Worm (Caenorhabditis elegans) whole organism, midembryonic: Measurements from ENCODE around the gene Y38H6A.3.
"Not testable (repeated sequence)": the region's sequence is repeated elsewhere in the genome, so short reads cannot be mapped to it uniquely, and the experiment has no call there.

Experiments used
- T22C8.4 ChIP-seq: fragments of 200-800 bp; sonication (Bioruptor generic); IDR thresholded peaks from 2 replicates; pipeline ENCODE4 v1.3.6; 2022; ENCODE audit warnings: missing genetic modification characterization, missing compliant biosample characterization
- cog-1 ChIP-seq: sonication (generic microtip); optimal IDR thresholded peaks from 2 replicates; lab custom pipeline; 2016; ENCODE audit warnings: missing genetic modification characterization, missing compliant biosample characterization
- flt-1 ChIP-seq: fragments of 200-800 bp; sonication (Bioruptor generic); IDR thresholded peaks from 2 replicates; pipeline ENCODE4 v1.3.6; 2022; ENCODE audit warnings: missing genetic modification characterization, missing compliant biosample characterization
- klf-2 ChIP-seq: fragments of 200-800 bp; sonication (Bioruptor generic); conservative IDR thresholded peaks from 2 replicates; pipeline ENCODE4 v1.3.6; 2022; ENCODE audit warnings: missing genetic modification reagents, missing genetic modification characterization, missing compliant biosample characterization
- med-1 ChIP-seq: sonication (generic microtip); optimal IDR thresholded peaks from 2 replicates; lab custom pipeline; 2017; ENCODE audit warnings: missing genetic modification characterization, mild to moderate bottlenecking, missing compliant biosample characterization, antibody characterized with exemption, missing genetic modification reagents; ENCODE audit not compliant: insufficient read depth
- ref-1 ChIP-seq: fragments of 200-800 bp; sonication (Bioruptor generic); conservative IDR thresholded peaks from 2 replicates; pipeline ENCODE4 v1.3.6; 2022; ENCODE audit warnings: missing genetic modification reagents, missing genetic modification characterization, missing compliant biosample characterization
- tab-1 ChIP-seq: fragments of 200-800 bp; sonication (Bioruptor generic); IDR thresholded peaks from 2 replicates; pipeline ENCODE4 v1.3.6; 2022; ENCODE audit warnings: missing genetic modification characterization, missing compliant biosample characterization
- ztf-23 ChIP-seq: fragments of 200-800 bp; sonication (Bioruptor generic); IDR thresholded peaks from 2 replicates; pipeline ENCODE4 v1.3.6; 2022; ENCODE audit warnings: missing genetic modification reagents, missing genetic modification characterization, missing compliant biosample characterization
- ztf-29 ChIP-seq: fragments of 200-800 bp; sonication (Bioruptor generic); IDR thresholded peaks from 2 replicates; pipeline ENCODE4 v1.3.6; 2022; ENCODE audit warnings: missing genetic modification reagents, missing genetic modification characterization, missing compliant biosample characterization

Gene Y38H6A.3

DNA sequence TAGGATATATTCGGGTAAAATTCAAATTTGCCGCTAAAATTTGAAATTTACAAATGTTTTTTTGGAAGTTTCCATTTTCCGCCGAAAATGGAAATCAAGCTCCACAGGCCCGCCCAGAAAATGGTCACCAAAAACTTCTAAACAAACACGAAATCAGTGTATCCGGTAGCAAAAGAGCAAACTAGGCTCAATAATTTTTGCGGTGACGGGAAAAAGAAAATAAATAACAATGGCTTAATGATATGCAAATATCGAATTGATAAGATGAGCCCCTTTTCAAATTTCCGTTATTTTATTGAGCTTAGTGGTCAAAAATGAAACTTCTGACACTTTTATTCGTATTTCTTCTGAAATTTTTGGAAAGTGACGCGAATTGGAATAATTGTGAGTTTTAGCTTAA lies at the start of gene Y38H6A.3:
Gene Y38H6A.3 (plus strand): TSS at position 301 of the 400 bp plus-strand sequence.
- TF ChIP-seq T22C8.4 (GFP tag; lab: Robert Waterston, UW) (no peak), ztf-23 (GFP tag; lab: Robert Waterston, UW) (no peak), cog-1 (tag; lab: Kevin White, UChicago) (no peak), flt-1 (GFP tag; lab: Robert Waterston, UW) (no peak)

DNA sequence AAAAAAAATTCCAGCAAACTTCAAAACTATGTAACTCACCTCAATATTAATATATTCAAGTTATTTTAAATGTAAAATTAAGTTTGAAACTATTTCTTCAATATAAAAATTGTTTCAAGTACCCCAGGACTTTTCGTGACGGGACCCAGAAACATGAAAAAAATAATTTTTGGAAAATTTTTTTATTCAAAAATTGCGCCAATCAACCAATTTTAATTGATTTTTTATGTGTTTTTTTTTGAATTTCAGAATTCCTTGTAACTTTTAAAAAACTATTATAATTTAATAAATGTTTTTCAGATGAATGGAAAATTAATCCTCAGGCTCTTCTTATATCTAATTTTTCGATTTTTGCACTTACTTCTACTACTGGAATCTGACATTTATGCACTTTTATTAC lies 47.3 kb upstream of the Y38H6A.3 start, which contains the start of gene ZC15.5:
Gene ZC15.5 (plus strand): TSS at position 301 of the 400 bp plus-strand sequence.
- TF ChIP-seq ref-1 (no peak), T22C8.4 (GFP tag; lab: Robert Waterston, UW) (no peak), ztf-23 (GFP tag; lab: Robert Waterston, UW) (no peak), med-1 (GFP tag; lab: Kevin White, UChicago) (no peak), tab-1 (no peak), flt-1 (GFP tag; lab: Robert Waterston, UW) (no peak), klf-2 (no peak), ztf-29 (no peak), cog-1 (tag; lab: Kevin White, UChicago) (no peak)

DNA sequence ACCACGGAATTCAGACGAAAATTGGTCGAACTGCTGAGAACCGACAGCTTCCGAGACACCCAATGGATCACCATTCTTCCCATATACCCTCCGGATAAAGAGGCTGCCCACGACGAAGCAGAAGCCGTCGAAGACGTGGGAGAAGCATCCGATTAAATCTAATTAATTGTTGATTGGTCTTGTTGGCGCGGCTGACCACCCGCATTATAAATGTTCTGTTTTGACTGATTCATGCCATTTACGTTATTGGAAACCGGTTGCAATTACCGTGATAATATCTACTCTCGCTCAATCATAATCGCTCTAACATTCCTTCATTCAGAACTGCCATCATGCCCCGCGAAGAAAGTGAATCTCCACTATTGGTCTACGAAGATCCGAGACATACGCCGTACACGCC lies 41.7 kb upstream of the Y38H6A.3 start, which contains the start of gene ZC15.3:
Gene ZC15.3 (plus strand): TSS at position 301 of the 400 bp plus-strand sequence.
- TF ChIP-seq ztf-23 (GFP tag; lab: Robert Waterston, UW); cog-1 (tag; lab: Kevin White, UChicago); ref-1: not testable (repeated sequence)

DNA sequence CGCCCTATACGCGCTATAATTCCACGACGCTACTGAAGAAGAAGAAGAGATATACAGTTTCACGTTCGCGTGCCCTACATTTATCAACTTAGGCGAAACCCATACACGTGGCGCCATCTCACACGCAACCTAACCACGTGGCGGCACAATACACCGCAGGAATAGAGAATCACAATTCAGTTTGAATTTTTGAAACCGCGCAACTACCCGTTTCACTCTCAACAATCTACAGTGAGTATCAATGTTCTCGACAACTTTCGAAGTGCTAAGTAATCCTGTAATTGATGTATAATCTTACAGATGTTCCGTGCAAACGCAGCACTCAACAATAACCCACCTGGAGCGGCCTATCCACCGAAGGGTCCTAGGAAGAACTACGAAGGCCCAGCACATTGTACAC lies 39.2 kb upstream of the Y38H6A.3 start, which contains the start of gene ZC15.1:
Gene ZC15.1 (plus strand): TSS at position 301 of the 400 bp plus-strand sequence.
- TF ChIP-seq med-1 (GFP tag; lab: Kevin White, UChicago) (no peak), cog-1 (tag; lab: Kevin White, UChicago) (no peak), ref-1 (no peak), flt-1 (GFP tag; lab: Robert Waterston, UW) (no peak), tab-1 (no peak), T22C8.4 (GFP tag; lab: Robert Waterston, UW) (no peak), ztf-23 (GFP tag; lab: Robert Waterston, UW) (no peak), klf-2 (no peak), ztf-29 (no peak)

DNA sequence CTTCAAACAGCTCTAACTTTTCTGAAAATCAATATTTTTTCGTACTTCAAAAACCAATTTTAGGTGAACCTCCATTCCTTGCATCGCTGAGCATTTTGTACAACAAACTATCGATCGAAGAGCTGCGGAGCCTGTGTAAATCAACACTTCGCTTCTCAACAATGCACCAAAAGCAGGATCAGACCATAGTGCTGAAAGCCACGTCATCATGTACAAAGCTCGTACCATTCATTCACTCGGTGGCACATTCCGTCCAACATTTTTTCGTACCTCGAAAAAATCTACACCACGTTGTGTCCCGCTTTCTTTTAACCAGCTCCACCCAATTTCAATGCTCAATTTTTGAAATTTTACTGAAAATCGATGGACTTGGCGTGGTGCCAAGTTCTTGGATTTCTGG lies 34.4 kb upstream of the Y38H6A.3 start, which contains the start of gene ZC15.10:
Gene ZC15.10 (plus strand): TSS at position 162 of the 400 bp plus-strand sequence.
- TF ChIP-seq ztf-23 (GFP tag; lab: Robert Waterston, UW) (no peak), cog-1 (tag; lab: Kevin White, UChicago) (no peak), med-1 (GFP tag; lab: Kevin White, UChicago) (no peak), ref-1 (no peak), flt-1 (GFP tag; lab: Robert Waterston, UW) (no peak), T22C8.4 (GFP tag; lab: Robert Waterston, UW) (no peak), klf-2 (no peak), ztf-29 (no peak), tab-1 (no peak)

DNA sequence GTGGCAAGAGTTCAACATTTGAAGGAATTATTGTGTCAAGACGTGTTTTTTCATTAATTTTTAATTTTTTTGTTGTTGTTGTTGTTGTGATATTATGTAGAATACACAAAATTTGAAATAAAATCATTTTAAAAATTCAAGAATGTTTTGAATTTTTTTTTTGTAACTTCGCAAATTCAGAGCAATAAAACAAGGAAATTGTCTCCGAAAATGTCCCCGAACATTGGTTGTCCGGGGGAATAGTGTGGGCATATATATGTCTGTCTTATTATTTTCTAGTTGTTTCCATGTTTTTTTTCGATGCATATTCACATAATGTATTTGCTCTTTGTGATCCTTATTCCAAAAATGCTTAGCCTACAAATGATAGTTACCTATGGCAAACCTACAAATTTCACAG lies 33.5 kb upstream of the Y38H6A.3 start, which contains the start of gene clec-262:
Gene clec-262 (plus strand): TSS at position 301 of the 400 bp plus-strand sequence.
- TF ChIP-seq cog-1 (tag; lab: Kevin White, UChicago) (no peak), med-1 (GFP tag; lab: Kevin White, UChicago) (no peak), T22C8.4 (GFP tag; lab: Robert Waterston, UW) (no peak), tab-1 (no peak), flt-1 (GFP tag; lab: Robert Waterston, UW) (no peak)

DNA sequence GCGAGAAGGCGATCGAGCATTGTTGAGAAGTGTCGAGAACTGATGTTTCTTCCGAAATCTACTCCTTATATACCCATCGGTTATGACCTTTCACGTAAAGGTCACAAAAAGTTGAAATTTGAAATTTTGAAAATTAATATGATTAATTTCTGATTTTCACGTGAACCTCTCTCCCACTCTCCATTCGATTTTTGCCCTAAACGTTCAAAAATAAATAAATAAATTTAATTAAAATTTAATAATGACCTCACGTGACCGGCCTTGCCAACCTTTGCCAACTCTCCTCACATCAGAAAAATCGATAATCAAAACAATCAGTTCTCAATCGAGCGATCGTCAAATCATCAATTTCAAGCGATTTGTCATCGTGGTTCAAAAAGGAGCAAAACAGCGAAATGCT lies 27.5 kb upstream of the Y38H6A.3 start, which contains the start of gene Y113G7C.1:
Gene Y113G7C.1 (plus strand): TSS at position 301 of the 400 bp plus-strand sequence.
- TF ChIP-seq ztf-23 (GFP tag; lab: Robert Waterston, UW) (no peak), T22C8.4 (GFP tag; lab: Robert Waterston, UW) (peak; percentile 20; the same call in 1 of the 2 replicates)

DNA sequence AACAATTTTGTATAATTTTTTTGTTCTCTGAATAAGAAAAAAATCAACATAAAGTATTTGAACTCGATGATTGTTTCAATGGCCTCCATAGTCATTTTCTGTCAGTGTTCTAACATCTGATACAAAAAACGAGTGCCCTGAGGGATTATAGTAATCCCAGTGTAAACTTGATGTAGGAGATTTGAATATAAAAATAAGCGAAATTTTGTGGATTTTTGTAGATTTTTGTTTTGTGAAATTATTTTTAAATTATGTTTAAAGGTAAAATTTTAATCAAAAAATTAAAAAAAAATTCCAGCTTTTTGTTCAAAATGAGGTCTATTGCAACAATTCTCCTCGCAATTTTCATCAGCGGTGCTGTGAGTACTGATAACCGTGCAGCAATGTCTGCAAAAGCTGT lies 19.6 kb upstream of the Y38H6A.3 start, which contains the start of gene Y38H6A.1:
Gene Y38H6A.1 (plus strand): TSS at position 301 of the 400 bp plus-strand sequence.
- no peak for TF ChIP-seq ztf-23 (GFP tag; lab: Robert Waterston, UW)
- no peak for TF ChIP-seq ref-1
- no peak for TF ChIP-seq ztf-29
- no peak for TF ChIP-seq cog-1 (tag; lab: Kevin White, UChicago)
- no peak for TF ChIP-seq klf-2
- no peak for TF ChIP-seq med-1 (GFP tag; lab: Kevin White, UChicago)
- no peak for TF ChIP-seq T22C8.4 (GFP tag; lab: Robert Waterston, UW)
- no peak for TF ChIP-seq tab-1

DNA sequence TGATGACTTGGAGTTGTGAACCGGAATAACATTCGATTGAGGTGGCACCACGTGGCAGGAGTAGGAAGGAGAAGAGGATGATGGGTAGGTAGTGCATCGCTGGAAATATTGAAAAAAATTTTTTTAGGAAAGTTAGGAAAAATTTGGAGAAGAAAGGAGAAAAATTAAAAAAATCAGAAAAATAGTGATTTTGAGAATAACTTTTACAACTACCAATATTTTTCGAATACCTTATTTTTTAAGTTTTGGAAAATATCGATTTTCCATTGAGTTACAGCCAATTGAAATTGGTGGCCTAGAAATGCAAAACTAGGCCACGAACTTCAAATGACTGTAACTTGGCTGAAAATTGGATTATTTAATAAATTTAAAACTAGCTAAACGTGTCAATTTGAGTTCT lies 9.7 kb upstream of the Y38H6A.3 start, which contains the start of gene Y38H6A.5:
Gene Y38H6A.5 (minus strand): TSS at position 101 of the 400 bp plus-strand sequence.
- TF ChIP-seq ztf-23 (GFP tag; lab: Robert Waterston, UW) (no peak), tab-1 (no peak), med-1 (GFP tag; lab: Kevin White, UChicago) (no peak), cog-1 (tag; lab: Kevin White, UChicago) (no peak), ztf-29 (no peak), ref-1 (no peak), klf-2 (no peak), T22C8.4 (GFP tag; lab: Robert Waterston, UW) (no peak), flt-1 (GFP tag; lab: Robert Waterston, UW) (no peak)

DNA sequence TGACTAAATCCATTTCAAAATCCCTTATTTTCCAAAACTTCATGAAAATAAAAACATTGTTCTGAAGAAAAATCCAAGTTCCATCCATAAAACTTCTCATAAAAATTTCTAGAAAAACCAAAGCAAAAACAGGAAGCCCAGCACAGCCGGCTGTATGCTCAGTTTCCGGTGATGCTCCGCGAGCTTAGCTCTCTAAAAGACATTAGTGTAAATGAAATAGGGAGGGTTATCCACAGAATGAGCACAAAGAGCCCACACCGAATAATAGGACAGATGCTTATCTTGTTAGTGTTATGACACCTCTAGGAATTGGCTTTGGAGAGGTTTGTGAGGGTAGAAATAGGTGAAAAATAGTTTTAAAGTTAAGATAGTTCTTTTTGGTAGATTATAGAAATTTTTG lies 7.0 kb upstream of the Y38H6A.3 start:
- TF ChIP-seq cog-1 (tag; lab: Kevin White, UChicago) = no peak
- TF ChIP-seq klf-2 = no peak
- TF ChIP-seq T22C8.4 (GFP tag; lab: Robert Waterston, UW) = no peak
- TF ChIP-seq ztf-29 = no peak
